Worm (Caenorhabditis elegans) whole organism, L4 larva: Measurements from ENCODE around the gene K08D8.11.
A peak's percentile ranks its signal among the peaks of the same experiment; 100 is the strongest.
"Not testable (repeated sequence)": the region's sequence is repeated elsewhere in the genome, so short reads cannot be mapped to it uniquely, and the experiment has no call there.

Experiments used
- F10B5.3 ChIP-seq: sonication (generic microtip); optimal IDR thresholded peaks from 2 replicates; lab custom pipeline; 2016; ENCODE audit warnings: mild to moderate bottlenecking, missing genetic modification characterization, missing compliant biosample characterization
- F26F4.8 ChIP-seq: fragments of 200-800 bp; sonication (Bioruptor generic); conservative IDR thresholded peaks from 2 replicates; pipeline ENCODE4 v1.3.6; 2022; ENCODE audit warnings: missing genetic modification characterization, missing compliant biosample characterization
- F37D6.2 ChIP-seq: sonication (generic microtip); optimal IDR thresholded peaks from 2 replicates; lab custom pipeline; 2016; ENCODE audit warnings: mild to moderate bottlenecking, missing genetic modification characterization, missing compliant biosample characterization
- F49E8.2 ChIP-seq: sonication (generic microtip); optimal IDR thresholded peaks from 2 replicates; lab custom pipeline; 2016; ENCODE audit warnings: missing compliant biosample characterization, mild to moderate bottlenecking, missing genetic modification characterization, borderline replicate concordance
- R02D3.7 ChIP-seq: fragments of 150-350 bp; sonication (generic microtip); optimal IDR thresholded peaks from 3 replicates; lab custom pipeline; 2014; ENCODE audit warnings: missing biosample characterization, missing genetic modification characterization
- Y105C5A.15 ChIP-seq: fragments of 200-800 bp; sonication (Bioruptor generic); IDR thresholded peaks from 2 replicates; pipeline ENCODE4 v1.3.6; 2022; ENCODE audit warnings: missing genetic modification characterization, missing compliant biosample characterization
- aha-1 ChIP-seq: fragments of 150-350 bp; peaks from one replicate; lab custom pipeline; 2014; ENCODE audit warnings: missing biosample characterization, missing genetic modification characterization
- ama-1 ChIP-seq: fragments of 150-350 bp; optimal IDR thresholded peaks from 2 replicates; lab custom pipeline; 2014; ENCODE audit warnings: inconsistent platforms, mixed read lengths
- ceh-32 ChIP-seq: sonication (generic microtip); optimal IDR thresholded peaks from 2 replicates; lab custom pipeline; 2016; ENCODE audit warnings: mild to moderate bottlenecking, missing genetic modification characterization, missing compliant biosample characterization; ENCODE audit not compliant: poor library complexity
- daf-16 ChIP-seq, 3 experiments: sonication (generic microtip); optimal IDR thresholded peaks; 2 replicates each; lab custom pipeline; 2016 to 2017; ENCODE audit warnings: missing genetic modification characterization in 3 of 3, missing genetic modification reagents in 3 of 3, mild to moderate bottlenecking in 2 of 3, missing compliant biosample characterization in 2 of 3, missing biosample characterization in 1 of 3, moderate library complexity in 1 of 3
- daf-8 ChIP-seq: fragments of 200-800 bp; sonication (Bioruptor generic); IDR thresholded peaks from 2 replicates; pipeline ENCODE4 v1.3.6; 2022; ENCODE audit warnings: missing genetic modification characterization, missing compliant biosample characterization
- dmd-6 ChIP-seq: fragments of 200-800 bp; sonication (Bioruptor generic); IDR thresholded peaks from 2 replicates; pipeline ENCODE4 v1.3.6; 2022; ENCODE audit warnings: missing genetic modification reagents, missing genetic modification characterization, missing compliant biosample characterization
- dve-1 ChIP-seq: sonication (generic microtip); optimal IDR thresholded peaks from 2 replicates; lab custom pipeline; 2017; ENCODE audit warnings: antibody characterized with exemption, mild to moderate bottlenecking, missing genetic modification characterization, missing compliant biosample characterization; ENCODE audit not compliant: insufficient read depth
- egl-27 ChIP-seq: sonication (generic microtip); optimal IDR thresholded peaks from 3 replicates; lab custom pipeline; 2017; ENCODE audit warnings: missing biosample characterization, missing genetic modification reagents, missing genetic modification characterization
- fos-1 ChIP-seq: fragments of 150-350 bp; optimal IDR thresholded peaks from 2 replicates; lab custom pipeline; 2014; ENCODE audit warnings: missing biosample characterization, missing genetic modification characterization
- gei-8 ChIP-seq: fragments of 200-800 bp; sonication (Bioruptor generic); optimal IDR thresholded peaks from 2 replicates; lab custom pipeline; 2018; ENCODE audit warnings: mild to moderate bottlenecking, missing genetic modification characterization, missing compliant biosample characterization
- hlh-11 ChIP-seq: fragments of 200-800 bp; sonication (Bioruptor generic); optimal IDR thresholded peaks from 2 replicates; lab custom pipeline; 2018; ENCODE audit warnings: mild to moderate bottlenecking, missing genetic modification characterization, missing compliant biosample characterization
- hlh-30 ChIP-seq: sonication (generic microtip); optimal IDR thresholded peaks from 2 replicates; lab custom pipeline; 2017; ENCODE audit warnings: antibody characterized with exemption, mild to moderate bottlenecking, missing genetic modification characterization, missing compliant biosample characterization; ENCODE audit not compliant: insufficient read depth
- jun-1 ChIP-seq: fragments of 150-350 bp; optimal IDR thresholded peaks from 2 replicates; lab custom pipeline; 2014; ENCODE audit warnings: missing biosample characterization, missing genetic modification reagents, missing genetic modification characterization
- lin-38 ChIP-seq: fragments of 200-800 bp; sonication (Bioruptor generic); IDR thresholded peaks from 2 replicates; pipeline ENCODE4 v1.3.6; 2022; ENCODE audit warnings: missing genetic modification reagents, missing genetic modification characterization, missing compliant biosample characterization
- lir-3 ChIP-seq: sonication (generic microtip); optimal IDR thresholded peaks from 2 replicates; lab custom pipeline; 2016; ENCODE audit warnings: mild to moderate bottlenecking, missing genetic modification characterization, missing compliant biosample characterization
- lsy-2 ChIP-seq, 2 experiments: fragments of 150-350 bp in 1 of 2; sonication (generic microtip) in 1 of 2; optimal IDR thresholded peaks; 2 replicates each; lab custom pipeline; 2014 to 2017; ENCODE audit warnings: missing biosample characterization in 2 of 2, missing genetic modification characterization in 2 of 2
- mdt-29 ChIP-seq: fragments of 200-800 bp; sonication (Bioruptor generic); IDR thresholded peaks from 2 replicates; pipeline ENCODE4 v1.3.6; 2022; ENCODE audit warnings: missing genetic modification reagents, missing genetic modification characterization, missing compliant biosample characterization
- mxl-3 ChIP-seq: fragments of 200-800 bp; sonication (Bioruptor generic); optimal IDR thresholded peaks from 2 replicates; lab custom pipeline; 2018; ENCODE audit warnings: mild to moderate bottlenecking, missing genetic modification characterization, missing compliant biosample characterization
- nhr-28 ChIP-seq: fragments of 150-350 bp; optimal IDR thresholded peaks from 2 replicates; lab custom pipeline; 2014; ENCODE audit warnings: missing biosample characterization, missing genetic modification characterization
- nhr-41 ChIP-seq: fragments of 200-800 bp; sonication (Bioruptor generic); IDR thresholded peaks from 2 replicates; pipeline ENCODE4 v1.3.6; 2022; ENCODE audit warnings: missing genetic modification reagents, missing genetic modification characterization, missing compliant biosample characterization
- nhr-48 ChIP-seq: sonication (generic microtip); optimal IDR thresholded peaks from 2 replicates; lab custom pipeline; 2016; ENCODE audit warnings: mild to moderate bottlenecking, missing genetic modification characterization, missing compliant biosample characterization
- nhr-6 ChIP-seq: fragments of 150-350 bp; optimal IDR thresholded peaks from 2 replicates; lab custom pipeline; 2014; ENCODE audit warnings: missing biosample characterization, missing genetic modification characterization
- pha-4 ChIP-seq, 2 experiments: fragments of 150-350 bp in 1 of 2; fragments of 200-800 bp in 1 of 2; sonication (Bioruptor generic) in 1 of 2; IDR thresholded peaks in 1 of 2; optimal IDR thresholded peaks in 1 of 2; 2 replicates each; pipeline versions ENCODE4 v1.3.6 to Lab custom; 2014 to 2022; ENCODE audit warnings: missing genetic modification characterization in 2 of 2, missing genetic modification reagents in 2 of 2, missing biosample characterization in 1 of 2, missing compliant biosample characterization in 1 of 2
- php-3 ChIP-seq: fragments of 200-800 bp; sonication (Bioruptor generic); IDR thresholded peaks from 2 replicates; pipeline ENCODE4 v1.3.6; 2022; ENCODE audit warnings: missing genetic modification reagents, missing genetic modification characterization, missing compliant biosample characterization
- pqm-1 ChIP-seq: sonication (generic microtip); optimal IDR thresholded peaks from 2 replicates; lab custom pipeline; 2017; ENCODE audit warnings: missing biosample characterization, missing genetic modification characterization
- tag-97 ChIP-seq: fragments of 200-800 bp; sonication (Bioruptor generic); IDR thresholded peaks from 2 replicates; pipeline ENCODE4 v1.3.6; 2022; ENCODE audit warnings: missing genetic modification characterization, missing compliant biosample characterization
- unc-62 ChIP-seq, 3 experiments: fragments of 150-350 bp in 1 of 3; sonication (generic microtip); optimal IDR thresholded peaks in 2 of 3; peaks in 1 of 3; 1 replicate in 1 of 3; 2 replicates in 2 of 3; lab custom pipeline; 2014 to 2017; ENCODE audit warnings: missing biosample characterization in 3 of 3, missing genetic modification characterization in 3 of 3, missing genetic modification reagents in 3 of 3, missing genotype in 1 of 3
- zfp-3 ChIP-seq: fragments of 200-800 bp; sonication (Bioruptor generic); conservative IDR thresholded peaks from 2 replicates; pipeline ENCODE4 v1.3.6; 2022; ENCODE audit warnings: missing genetic modification reagents, missing genetic modification characterization, missing compliant biosample characterization
- zip-2 ChIP-seq: fragments of 150-350 bp; optimal IDR thresholded peaks from 2 replicates; lab custom pipeline; 2014; ENCODE audit warnings: missing biosample characterization, missing genetic modification characterization

Gene K08D8.11

ce11 chrIV:12871445-12871947, 23.6 kb upstream of the K08D8.11 start, which contains the start of gene clec-187:
Gene clec-187, minus strand, starts transcription at chrIV:12871495.
- no peak for TF ChIP-seq zip-2 (tag; lab: Kevin White, UChicago)
- peak; percentile 58 for TF ChIP-seq aha-1 (tag; lab: Kevin White, UChicago)
- TF ChIP-seq nhr-41 = no peak
- TF ChIP-seq fos-1 (tag; lab: Kevin White, UChicago) = no peak
- TF ChIP-seq ama-1 (lab: Kevin White, UChicago) = no peak
- no peak for TF ChIP-seq zfp-3 (GFP tag; lab: Robert Waterston, UW)
- no peak for TF ChIP-seq F37D6.2 (tag; lab: Kevin White, UChicago)
- no peak for TF ChIP-seq pqm-1
- no peak for TF ChIP-seq F49E8.2 (tag; lab: Kevin White, UChicago)
- no peak for TF ChIP-seq php-3
- TF ChIP-seq mdt-29 = no peak
- TF ChIP-seq daf-16 (GFP tag; optimal IDR thresholded peaks at IDR 0.05; lab: Kevin White, UChicago) = no peak
- peak; percentile 46 for TF ChIP-seq daf-16 (tag; optimal IDR thresholded peaks at IDR 0.05; lab: Kevin White, UChicago)
- TF ChIP-seq hlh-30 (tag; lab: Kevin White, UChicago) = no peak
- TF ChIP-seq lsy-2 (tag; optimal IDR thresholded peaks at IDR 0.05; lab: Kevin White, UChicago) = no peak
- TF ChIP-seq R02D3.7 = no peak
- TF ChIP-seq dve-1 (tag; lab: Kevin White, UChicago) = peak; percentile 5
- TF ChIP-seq nhr-28 (tag; lab: Kevin White, UChicago) = no peak

ce11 chrIV:12875260-12875659, 19.8 kb upstream of the K08D8.11 start, which contains the start of gene ZK896.1:
Gene ZK896.1, minus strand, starts transcription at chrIV:12875360.
- TF ChIP-seq nhr-6 (tag; lab: Kevin White, UChicago); daf-8; gei-8 (GFP tag; lab: Kevin White, UChicago): not testable (repeated sequence)

- peak; percentile 64 for TF ChIP-seq pqm-1
- no peak for TF ChIP-seq daf-16 (GFP tag; optimal IDR thresholded peaks at IDR 0.05; lab: Kevin White, UChicago)
- peak; percentile 46 for TF ChIP-seq daf-16 (tag; optimal IDR thresholded peaks at IDR 0.05; lab: Kevin White, UChicago)
- peak; percentile 24 for TF ChIP-seq nhr-28 (tag; lab: Kevin White, UChicago)
- TF ChIP-seq aha-1 (tag; lab: Kevin White, UChicago) = peak; percentile 12
- TF ChIP-seq Y105C5A.15 (GFP tag; lab: Robert Waterston, UW) = no peak
- peak; percentile 32; the same call in 1 of the 2 replicates for TF ChIP-seq dmd-6 (GFP tag; lab: Robert Waterston, UW)
Measured at ce11 chrIV:12876558-12876957, 18.5 kb upstream of the K08D8.11 start.

- TF ChIP-seq nhr-28 (tag; lab: Kevin White, UChicago) (peak; percentile 13), ceh-32 (tag; lab: Kevin White, UChicago) (no peak), nhr-48 (tag; lab: Kevin White, UChicago) (peak; percentile 74), pha-4 (GFP tag; IDR thresholded peaks at IDR 0.05; lab: Robert Waterston, UW) (no peak), pha-4 (tag; optimal IDR thresholded peaks at IDR 0.05; lab: Kevin White, UChicago) (peak; percentile 6), pqm-1 (peak; percentile 45), aha-1 (tag; lab: Kevin White, UChicago) (peak; percentile 44), F10B5.3 (tag; lab: Kevin White, UChicago) (no peak), lin-38 (no peak), daf-16 (GFP tag; optimal IDR thresholded peaks at IDR 0.05; lab: Kevin White, UChicago) (no peak), daf-16 (tag; optimal IDR thresholded peaks at IDR 0.05; lab: Kevin White, UChicago) (peak; percentile 65), dmd-6 (GFP tag; lab: Robert Waterston, UW) (peak; percentile 90), dve-1 (tag; lab: Kevin White, UChicago) (peak; percentile 53), mxl-3 (no peak), unc-62 (GFP tag; optimal IDR thresholded peaks at IDR 0.05 in 1 of 2; lab: Kevin White, UChicago) (peak in 1 of 2 experiments; percentile 9), unc-62 (tag; optimal IDR thresholded peaks at IDR 0.05; lab: Kevin White, UChicago) (no peak), ama-1 (lab: Kevin White, UChicago) (no peak), lir-3 (tag; lab: Kevin White, UChicago) (no peak), tag-97 (GFP tag; lab: Robert Waterston, UW) (no peak), egl-27 (tag; lab: Kevin White, UChicago) (no peak), php-3 (no peak), F26F4.8 (no peak), jun-1 (tag; lab: Kevin White, UChicago) (no peak), hlh-11 (tag; lab: Kevin White, UChicago) (peak; percentile 23)
Measured at ce11 chrIV:12879557-12879956, 15.5 kb upstream of the K08D8.11 start, which contains the start of gene ZK896.5. Gene ZK896.5, minus strand, starts transcription at chrIV:12879645.
